Fruit fly (Drosophila melanogaster): ENCODE results near the gene Pmi.
A peak's percentile ranks its signal among the peaks of the same experiment; 100 is the strongest.

The Pmi gene

DNA sequence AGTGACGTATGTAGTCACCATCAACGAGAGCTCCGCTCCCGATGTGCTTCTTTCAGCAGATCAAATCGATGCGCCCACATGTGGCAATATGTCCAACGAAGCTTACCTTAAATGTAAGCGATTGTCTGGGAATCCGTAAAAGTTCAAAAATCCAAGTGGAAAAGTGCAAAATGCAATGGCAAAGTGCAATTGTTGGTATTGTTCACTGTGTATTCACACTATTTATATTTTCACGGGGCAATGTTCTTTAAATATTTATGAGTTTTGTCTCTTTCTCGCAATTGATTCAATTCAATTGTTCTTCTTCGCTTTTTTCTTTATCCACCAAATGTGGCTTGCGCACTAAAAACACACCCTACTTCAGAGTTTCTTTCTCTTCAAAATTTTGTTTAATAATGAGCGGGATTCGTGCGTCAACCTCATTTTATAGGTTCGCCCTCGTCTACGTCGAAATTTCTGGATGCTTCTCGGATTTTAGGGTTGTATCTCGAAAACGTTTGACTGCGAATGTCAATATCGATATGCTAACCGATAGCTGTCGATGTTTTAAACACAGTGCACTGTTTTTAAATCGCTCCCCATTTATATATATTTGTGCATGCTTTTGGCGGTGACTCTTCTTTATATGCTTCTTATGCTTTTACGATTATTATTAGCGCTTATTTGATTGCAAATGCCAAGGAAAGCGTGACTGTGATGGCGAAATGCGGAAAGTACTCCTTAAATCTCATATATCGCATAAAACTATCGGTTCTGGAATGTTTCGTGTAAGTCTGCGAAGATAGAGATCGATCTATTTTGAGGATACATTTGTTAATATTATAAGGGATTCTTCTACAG is 27.9 kb upstream of the Pmi start, which contains the start of gene DnaJ-1:
Gene DnaJ-1 (minus strand): TSS at position 450 of the 840 bp plus-strand sequence.
- TF ChIP-seq trh (GFP tag; optimal IDR thresholded peaks at IDR 0.05), result no peak
- peak; percentile 98 for TF ChIP-seq CG2116 (GFP tag; optimal IDR thresholded peaks at IDR 0.05)
- TF ChIP-seq Deaf1 (tag; optimal IDR thresholded peaks at IDR 0.05), result peak; percentile 90
- TF ChIP-seq nerfin-1 (tag; optimal IDR thresholded peaks at IDR 0.05), result peak; percentile 36
- TF ChIP-seq D (optimal IDR thresholded peaks at IDR 0.05), result no peak
- no peak for TF ChIP-seq D (GFP tag; optimal IDR thresholded peaks at IDR 0.05)
- TF ChIP-seq CkIIα-i1 (GFP tag; IDR thresholded peaks at IDR 0.05), result no peak
- TF ChIP-seq pfk (GFP tag; optimal IDR thresholded peaks at IDR 0.05), result peak; percentile 67
- no peak for TF ChIP-seq peb (GFP tag; IDR thresholded peaks at IDR 0.05)
- TF ChIP-seq CG31441 (GFP tag; IDR thresholded peaks at IDR 0.05), result no peak
- no peak for TF ChIP-seq CG18476 (GFP tag; optimal IDR thresholded peaks at IDR 0.05)
- no peak for TF ChIP-seq Drgx (GFP tag; IDR thresholded peaks at IDR 0.05)
- TF ChIP-seq sisA (GFP tag; IDR thresholded peaks at IDR 0.05), result no peak
- TF ChIP-seq gem (tag; optimal IDR thresholded peaks at IDR 0.05), result no peak
- no peak for TF ChIP-seq exex (tag; optimal IDR thresholded peaks at IDR 0.05)
- TF ChIP-seq CG6689 (GFP tag; IDR thresholded peaks at IDR 0.05), result peak; percentile 58
- TF ChIP-seq pros (GFP tag; optimal IDR thresholded peaks at IDR 0.05), result peak; percentile 0
- no peak for TF ChIP-seq CG6765 (GFP tag; optimal IDR thresholded peaks at IDR 0.05)
- TF ChIP-seq CG14014 (GFP tag; IDR thresholded peaks at IDR 0.05), result 0 out of 2 replicates have a peak, but pooled peaks have one; percentile 11
- TF ChIP-seq CG10462 (GFP tag; optimal IDR thresholded peaks at IDR 0.05), result no peak
- TF ChIP-seq GATAe (GFP tag; conservative IDR thresholded peaks at IDR 0.05), result no peak
- no peak for TF ChIP-seq CG17328 (GFP tag; IDR thresholded peaks at IDR 0.05)
- no peak for TF ChIP-seq Atf3 (GFP tag; optimal IDR thresholded peaks at IDR 0.05)
- TF ChIP-seq rib (GFP tag; IDR thresholded peaks at IDR 0.05), result no peak
- TF ChIP-seq Max (GFP tag; optimal IDR thresholded peaks at IDR 0.05), result peak; percentile 10
- TF ChIP-seq ase (GFP tag; IDR thresholded peaks at IDR 0.05), result no peak
- peak; percentile 51 for TF ChIP-seq phol (tag; optimal IDR thresholded peaks at IDR 0.05)
- TF ChIP-seq CG17361 (GFP tag; IDR thresholded peaks at IDR 0.05), result peak; percentile 42; the same call in 1 of the 3 replicates
- no peak for TF ChIP-seq CG17802 (tag; optimal IDR thresholded peaks at IDR 0.05)
- no peak for TF ChIP-seq H2.0 (GFP tag; IDR thresholded peaks at IDR 0.05)
- TF ChIP-seq CG14441 (GFP tag; IDR thresholded peaks at IDR 0.05), result no peak
- no peak for TF ChIP-seq CG8281 (tag; optimal IDR thresholded peaks at IDR 0.05)
- peak; percentile 75 for TF ChIP-seq CG13894 (tag; optimal IDR thresholded peaks at IDR 0.05)
- TF ChIP-seq zen (tag; optimal IDR thresholded peaks at IDR 0.05), result peak; percentile 40
- TF ChIP-seq toy (GFP tag; IDR thresholded peaks at IDR 0.05), result no peak
- peak; percentile 96 for TF ChIP-seq Ets65A (GFP tag)
- TF ChIP-seq CG5245 (GFP tag; optimal IDR thresholded peaks at IDR 0.05), result no peak
- TF ChIP-seq CG14667 (GFP tag; IDR thresholded peaks at IDR 0.05), result no peak
- TF ChIP-seq CG6791 (GFP tag; IDR thresholded peaks at IDR 0.05; ENCODE audit: partially characterized antibody), result peak; percentile 97
- no peak for TF ChIP-seq ara (GFP tag; IDR thresholded peaks at IDR 0.05)
- TF ChIP-seq CG18011 (GFP tag; optimal IDR thresholded peaks at IDR 0.05), result no peak
- no peak for TF ChIP-seq pita (GFP tag; optimal IDR thresholded peaks at IDR 0.05)
- TF ChIP-seq CG7372 (GFP tag; IDR thresholded peaks at IDR 0.05), result no peak
- no peak for TF ChIP-seq Lpt (GFP tag; optimal IDR thresholded peaks at IDR 0.05)
- no peak for TF ChIP-seq lola (GFP tag; optimal IDR thresholded peaks at IDR 0.05)
- TF ChIP-seq CG17568 (GFP tag; optimal IDR thresholded peaks at IDR 0.05), result no peak
- TF ChIP-seq ind (GFP tag; optimal IDR thresholded peaks at IDR 0.05), result peak; percentile 3
- TF ChIP-seq Stat92E (GFP tag; optimal IDR thresholded peaks at IDR 0.05), result peak in 1 of 3 experiments; percentile 77
- TF ChIP-seq CG17186 (GFP tag; optimal IDR thresholded peaks at IDR 0.05), result peak; percentile 42
- TF ChIP-seq Abd-B (GFP tag; optimal IDR thresholded peaks at IDR 0.05), result no peak

All from whole organism, embryonic.